Worm (Caenorhabditis elegans): ENCODE data around the gene cutl-19.

- TF ChIP-seq dao-5 (tag; optimal IDR thresholded peaks at IDR 0.05) (no peak), W03F9.2 (tag; optimal IDR thresholded peaks at IDR 0.05) (no peak), him-1 (tag; optimal IDR thresholded peaks at IDR 0.05) (no peak)
Observed at ce11 chrIII:5263299-5263993, 46.0 kb upstream of the cutl-19 start, which contains the start of the genes C34E10.9 and hap-1.
